Worm (Caenorhabditis elegans): Measurements from ENCODE around the gene srab-26.

srab-26 gene

ce11 chrV:9911165-9911564 is 31.9 kb upstream of the srab-26 start:
- TF ChIP-seq F33H1.4 (GFP tag; IDR thresholded peaks at IDR 0.05), result no peak
- TF ChIP-seq ztf-25 (GFP tag; IDR thresholded peaks at IDR 0.05), result no peak
- TF ChIP-seq F39B2.1 (GFP tag; IDR thresholded peaks at IDR 0.05), result no peak
- TF ChIP-seq Y95B8A.8 (GFP tag; IDR thresholded peaks at IDR 0.05), result no peak
- no peak for TF ChIP-seq F23B12.7 (tag; optimal IDR thresholded peaks at IDR 0.05; ENCODE audit: insufficient read depth)
- TF ChIP-seq athp-1 (tag; optimal IDR thresholded peaks at IDR 0.05), result no peak
- no peak for TF ChIP-seq hlh-12 (tag; optimal IDR thresholded peaks at IDR 0.05)

- TF ChIP-seq F55B11.4 (tag; optimal IDR thresholded peaks at IDR 0.05; ENCODE audit: borderline replicate concordance, insufficient read depth) (no peak), F10E7.11 (tag; optimal IDR thresholded peaks at IDR 0.05) (no peak), hrde-1 (tag; optimal IDR thresholded peaks at IDR 0.05; ENCODE audit: borderline replicate concordance) (no peak), nhr-27 (tag; optimal IDR thresholded peaks at IDR 0.05) (no peak), lin-54 (GFP tag; optimal IDR thresholded peaks at IDR 0.05) (no peak), T07F8.4 (tag; optimal IDR thresholded peaks at IDR 0.05) (no peak), Y67H2A.10 (GFP tag; conservative IDR thresholded peaks at IDR 0.05) (no peak), nhr-179 (tag; optimal IDR thresholded peaks at IDR 0.05) (no peak), cebp-2 (GFP tag; IDR thresholded peaks at IDR 0.05) (no peak)
Measured at ce11 chrV:9909624-9910023, 30.3 kb upstream of the srab-26 start.

DNA sequence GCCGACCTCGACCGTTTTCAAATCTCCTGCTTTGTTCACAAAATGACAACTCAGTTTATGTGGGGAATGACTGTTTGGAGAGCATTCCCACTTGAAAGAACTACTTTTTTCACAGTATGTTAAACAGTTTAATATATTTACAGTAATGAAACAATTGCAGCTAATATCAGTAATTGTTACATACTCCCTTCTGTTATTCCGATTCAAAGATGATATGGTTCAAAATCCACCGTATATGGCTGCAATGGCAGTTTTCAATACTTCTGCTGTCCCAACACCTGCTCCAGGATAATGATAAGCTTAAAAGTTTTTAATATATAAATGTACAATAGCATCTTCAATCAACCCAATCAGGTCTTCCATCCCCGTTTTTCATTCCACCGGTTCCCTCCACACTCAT is 27.9 kb upstream of the srab-26 start:
- TF ChIP-seq nhr-120 (GFP tag; IDR thresholded peaks at IDR 0.05), result no peak
- no peak for TF ChIP-seq egl-18 (GFP tag; IDR thresholded peaks at IDR 0.05)

ce11 chrV:9906115-9906514 is 26.8 kb upstream of the srab-26 start, which contains the start of gene fipr-11:
TSS of gene fipr-11 (minus strand) at chrV:9906215.
- TF ChIP-seq Y95B8A.8 (GFP tag; IDR thresholded peaks at IDR 0.05) (no peak), nhr-120 (GFP tag; IDR thresholded peaks at IDR 0.05) (no peak), mxl-1 (tag; optimal IDR thresholded peaks at IDR 0.05) (no peak), cebp-1 (GFP tag; IDR thresholded peaks at IDR 0.05) (no peak), cebp-1 (tag; optimal IDR thresholded peaks at IDR 0.05) (no peak), rcor-1 (GFP tag; IDR thresholded peaks at IDR 0.05) (no peak), ztf-28 (GFP tag; IDR thresholded peaks at IDR 0.05) (no peak), ztf-3 (GFP tag; optimal IDR thresholded peaks at IDR 0.05) (no peak), zim-3 (tag; optimal IDR thresholded peaks at IDR 0.05) (no peak), nhr-80 (tag; optimal IDR thresholded peaks at IDR 0.05) (no peak), F33H1.4 (GFP tag; IDR thresholded peaks at IDR 0.05) (no peak), F37B4.10 (GFP tag; IDR thresholded peaks at IDR 0.05) (no peak), dpl-1 (GFP tag; optimal IDR thresholded peaks at IDR 0.05) (no peak), pbrm-1 (GFP tag; IDR thresholded peaks at IDR 0.05) (no peak), lir-1 (GFP tag; conservative IDR thresholded peaks at IDR 0.05) (no peak), akir-1 (GFP tag; optimal IDR thresholded peaks at IDR 0.05) (no peak), hmg-1.2 (GFP tag; IDR thresholded peaks at IDR 0.05) (no peak), lin-40 (tag; optimal IDR thresholded peaks at IDR 0.05) (no peak), ets-4 (GFP tag; optimal IDR thresholded peaks at IDR 0.05) (no peak)

- TF ChIP-seq ceh-40 (GFP tag; IDR thresholded peaks at IDR 0.05) (no peak), sea-2 (GFP tag; IDR thresholded peaks at IDR 0.05) (no peak), nfya-1 (tag; optimal IDR thresholded peaks at IDR 0.05; ENCODE audit: borderline replicate concordance, insufficient read depth) (no peak), F37B4.10 (GFP tag; IDR thresholded peaks at IDR 0.05) (no peak), nhr-179 (tag; optimal IDR thresholded peaks at IDR 0.05) (no peak), snpc-3.4 (tag; optimal IDR thresholded peaks at IDR 0.05) (no peak), C06A6.2 (GFP tag; conservative IDR thresholded peaks at IDR 0.05) (no peak), ets-4 (GFP tag; optimal IDR thresholded peaks at IDR 0.05) (no peak), rcor-1 (GFP tag; IDR thresholded peaks at IDR 0.05) (no peak), lin-40 (tag; optimal IDR thresholded peaks at IDR 0.05) (no peak), dpl-1 (GFP tag; optimal IDR thresholded peaks at IDR 0.05) (no peak), mcd-1 (GFP tag; IDR thresholded peaks at IDR 0.05) (no peak), mel-28 (tag; optimal IDR thresholded peaks at IDR 0.05; ENCODE audit: borderline replicate concordance) (no peak), ztf-28 (GFP tag; IDR thresholded peaks at IDR 0.05) (no peak), fkh-3 (tag; optimal IDR thresholded peaks at IDR 0.05) (no peak), lsl-1 (GFP tag; optimal IDR thresholded peaks at IDR 0.05) (no peak), atf-7 (tag; optimal IDR thresholded peaks at IDR 0.05) (no peak)
Measured at ce11 chrV:9901119-9901518, 21.8 kb upstream of the srab-26 start.
